Worm (Caenorhabditis elegans): Measurements from ENCODE around the gene Y48B6A.13.

Y48B6A.13 gene

ce11 chrII:14178233-14178969 is 47.7 kb downstream of the Y48B6A.13 start, which contains the start of gene efhd-1:
Gene efhd-1 (plus strand): TSS chrII:14178814.
- no peak for TF ChIP-seq unc-62 (GFP tag; optimal IDR thresholded peaks at IDR 0.05)

DNA sequence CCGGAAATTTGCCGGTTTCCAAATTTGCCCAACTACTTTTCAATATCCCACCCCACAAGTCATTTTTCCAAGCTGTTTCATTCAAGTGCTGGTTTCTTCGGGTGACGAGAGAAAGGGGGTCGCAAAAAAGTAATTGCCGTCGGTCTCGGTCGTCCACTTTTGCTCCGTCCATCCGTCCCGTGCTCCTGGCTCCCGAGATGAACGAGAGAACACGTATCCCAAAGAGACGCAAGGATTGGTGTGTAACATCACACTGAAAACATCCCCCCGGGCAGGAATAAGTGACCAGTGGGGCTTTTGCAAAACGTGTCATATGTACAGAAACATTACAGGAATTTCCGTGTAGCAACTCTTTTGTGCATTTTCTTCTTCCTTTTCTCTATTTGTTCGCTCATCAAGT is 49.4 kb downstream of the Y48B6A.13 start:
- TF ChIP-seq unc-62 (GFP tag; optimal IDR thresholded peaks at IDR 0.05): no peak

- no peak for TF ChIP-seq unc-62 (GFP tag; optimal IDR thresholded peaks at IDR 0.05)
Measured at ce11 chrII:14175099-14175498, 51.0 kb downstream of the Y48B6A.13 start, which contains the start of gene Y48B6A.5. Gene Y48B6A.5 (minus strand): TSS chrII:14175199.

DNA sequence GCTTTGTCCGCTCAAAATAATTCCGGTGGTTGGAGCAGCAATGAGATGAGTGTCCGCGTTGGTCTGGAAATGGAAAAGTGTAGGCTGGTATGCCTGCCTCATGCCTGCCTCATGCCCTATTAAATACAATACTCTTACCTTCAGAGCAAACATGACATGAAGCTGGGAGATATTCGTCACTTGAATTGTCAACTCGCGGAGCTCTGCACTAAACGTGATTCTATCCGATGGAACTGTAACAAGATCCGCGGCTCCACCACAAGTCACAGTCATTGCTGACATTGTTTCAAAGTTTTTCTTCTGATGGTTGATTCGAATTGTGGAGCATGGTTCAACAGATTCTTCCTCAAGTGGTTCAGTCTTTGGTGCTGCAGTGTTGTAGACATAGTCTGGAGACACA is 52.9 kb downstream of the Y48B6A.13 start:
- no peak for TF ChIP-seq unc-62 (GFP tag; optimal IDR thresholded peaks at IDR 0.05)

DNA sequence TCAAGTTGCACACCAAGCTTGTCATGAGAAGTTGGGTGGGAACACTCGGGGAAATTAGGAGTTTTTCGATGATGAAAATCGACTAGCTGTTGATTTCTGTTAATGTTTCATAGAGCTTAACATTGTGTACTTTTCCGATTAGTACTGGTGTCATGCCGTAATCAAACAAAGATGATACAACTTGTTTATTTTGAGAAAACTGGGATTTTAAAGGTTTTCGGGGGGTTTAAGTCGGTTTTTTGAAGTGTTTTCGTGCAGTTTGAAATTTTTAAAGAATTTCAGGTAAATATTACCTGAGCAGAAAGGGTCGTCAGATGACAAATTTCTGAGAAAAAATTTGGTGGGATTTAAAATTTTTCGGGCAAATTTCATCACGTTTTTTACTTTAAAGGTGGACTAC is 54.5 kb downstream of the Y48B6A.13 start, which contains the start of gene eat-2:
Gene eat-2 (minus strand): TSS at position 101 of the 400 bp plus-strand sequence.
- no peak for TF ChIP-seq unc-62 (GFP tag; optimal IDR thresholded peaks at IDR 0.05)

Measured in whole organism, dauer.